Fruit fly (Drosophila melanogaster): ENCODE data around the gene btd.
A peak's percentile ranks its signal among the peaks of the same experiment; 100 is the strongest.

Gene btd

DNA sequence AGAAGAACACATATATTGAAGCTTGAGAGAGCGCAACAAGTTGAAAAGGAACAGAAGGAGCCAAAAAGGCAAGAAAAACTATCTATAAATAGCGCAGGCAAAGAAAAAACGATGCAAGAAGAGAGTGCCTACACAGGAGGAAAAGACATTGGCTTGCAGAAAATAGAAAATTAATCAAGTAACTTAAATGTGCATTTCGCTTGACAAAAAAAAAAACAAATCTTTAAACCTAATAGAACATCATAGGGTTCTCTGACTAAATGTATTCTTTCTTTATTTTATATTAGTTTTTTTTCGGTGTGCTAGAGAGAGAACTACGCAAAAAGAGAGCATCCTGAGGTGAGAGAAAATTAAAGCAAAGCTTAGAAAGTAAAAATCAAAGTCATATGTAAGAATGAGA lies 43.9 kb upstream of the btd start (continued):
- TF ChIP-seq dpn (GFP tag; optimal IDR thresholded peaks at IDR 0.05) (peak in 1 of 2 experiments; percentile 3), ranshi (GFP tag; IDR thresholded peaks at IDR 0.05) (peak; percentile 48; the same call in 1 of the 2 replicates), fru (optimal IDR thresholded peaks at IDR 0.05) (no peak), Mad (GFP tag; optimal IDR thresholded peaks at IDR 0.05) (peak; percentile 16), CG7786 (GFP tag; optimal IDR thresholded peaks at IDR 0.05) (no peak), Med (GFP tag) (no peak), row (GFP tag; IDR thresholded peaks at IDR 0.05) (peak; percentile 70; the same call in 2 of the 3 replicates), CG30431 (GFP tag; optimal IDR thresholded peaks at IDR 0.05) (peak; percentile 10), CG31224 (GFP tag; IDR thresholded peaks at IDR 0.05) (no peak), so (GFP tag; IDR thresholded peaks at IDR 0.05) (no peak), Dip2 (GFP tag; IDR thresholded peaks at IDR 0.05) (no peak), Doc2 (GFP tag; IDR thresholded peaks at IDR 0.05) (no peak), Hr51 (GFP tag; optimal IDR thresholded peaks at IDR 0.05) (peak in 1 of 2 experiments; percentile 23), z (GFP tag; IDR thresholded peaks at IDR 0.05) (0 out of 3 replicates have a peak, but pooled peaks have one; percentile 17), slou (GFP tag; optimal IDR thresholded peaks at IDR 0.05) (no peak), Pdp1 (GFP tag; optimal IDR thresholded peaks at IDR 0.05) (peak in 1 of 2 experiments; percentile 23), ind (GFP tag; optimal IDR thresholded peaks at IDR 0.05) (peak; percentile 15), Chrac-16 (GFP tag; optimal IDR thresholded peaks at IDR 0.05) (peak; percentile 40), CG8944 (GFP tag; optimal IDR thresholded peaks at IDR 0.05) (peak; percentile 48), CG4424 (GFP tag; optimal IDR thresholded peaks at IDR 0.05) (peak; percentile 57), CG15073 (GFP tag; optimal IDR thresholded peaks at IDR 0.05) (no peak), crol (GFP tag; IDR thresholded peaks at IDR 0.05) (no peak), aop (GFP tag; IDR thresholded peaks at IDR 0.05) (no peak), Mes4 (GFP tag; optimal IDR thresholded peaks at IDR 0.05) (peak; percentile 2), gcm (GFP tag; optimal IDR thresholded peaks at IDR 0.05) (peak; percentile 27), zen2 (GFP tag; IDR thresholded peaks at IDR 0.05; ENCODE audit: partially characterized antibody) (no peak), CG12299 (tag; optimal IDR thresholded peaks at IDR 0.05) (no peak), bigmax (GFP tag; optimal IDR thresholded peaks at IDR 0.05) (no peak), CG12942 (GFP tag; optimal IDR thresholded peaks at IDR 0.05) (peak; percentile 32), grau (tag; optimal IDR thresholded peaks at IDR 0.05) (peak; percentile 30), CG8388 (GFP tag; optimal IDR thresholded peaks at IDR 0.05) (peak; percentile 60), abd-A (tag; optimal IDR thresholded peaks at IDR 0.05) (no peak), CoRest (tag; optimal IDR thresholded peaks at IDR 0.05) (peak; percentile 41), ERR (GFP tag; optimal IDR thresholded peaks at IDR 0.05) (no peak), CG12391 (tag; optimal IDR thresholded peaks at IDR 0.05) (peak; percentile 68), pzg (GFP tag; optimal IDR thresholded peaks at IDR 0.05) (no peak), ATbp (GFP tag; optimal IDR thresholded peaks at IDR 0.05) (peak; percentile 8), bab2 (GFP tag; optimal IDR thresholded peaks at IDR 0.05) (no peak), Xrp1 (GFP tag; IDR thresholded peaks at IDR 0.05) (peak; percentile 81), CG18476 (GFP tag; optimal IDR thresholded peaks at IDR 0.05) (no peak), CG4404 (GFP tag; IDR thresholded peaks at IDR 0.05) (0 out of 2 replicates have a peak, but pooled peaks have one; percentile 30), B-H1 (GFP tag; IDR thresholded peaks at IDR 0.05) (0 out of 3 replicates have a peak, but pooled peaks have one; percentile 19), NFAT (GFP tag; IDR thresholded peaks at IDR 0.05) (no peak), fd3F (GFP tag; optimal IDR thresholded peaks at IDR 0.05) (no peak), CG10959 (GFP tag; IDR thresholded peaks at IDR 0.05) (peak; percentile 54), CG11695 (GFP tag; IDR thresholded peaks at IDR 0.05) (no peak), Ets65A (GFP tag) (peak; percentile 10), maf-S (GFP tag; optimal IDR thresholded peaks at IDR 0.05) (no peak), tin (GFP tag; optimal IDR thresholded peaks at IDR 0.05) (peak; percentile 47), phol (tag; optimal IDR thresholded peaks at IDR 0.05) (peak; percentile 60), twi (tag; optimal IDR thresholded peaks at IDR 0.05) (no peak), chinmo (GFP tag; IDR thresholded peaks at IDR 0.05; ENCODE audit: partially characterized antibody) (no peak)
